Worm (Caenorhabditis elegans): ENCODE data around the gene nhr-72.

Gene nhr-72

DNA sequence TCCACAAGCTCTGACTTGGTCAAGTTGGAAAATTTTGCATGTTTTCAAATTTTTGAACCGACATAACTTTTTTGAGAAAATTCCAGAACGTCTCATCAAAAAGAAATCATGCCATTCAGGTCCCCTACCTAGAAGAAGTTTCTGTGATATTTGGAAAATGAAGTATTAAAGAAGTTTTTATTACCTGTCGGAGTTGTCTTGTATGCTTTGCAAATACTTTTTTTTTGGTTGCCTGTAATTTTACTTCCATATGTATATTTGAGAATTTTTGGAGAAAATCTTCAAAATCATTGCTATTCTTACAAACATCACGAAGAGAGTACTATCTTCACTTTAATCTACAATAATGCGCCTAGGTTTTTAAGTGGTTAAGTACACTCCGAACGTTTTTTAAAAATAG is at the start of gene nhr-72:
TSS of gene nhr-72 (minus strand) at position 101 of the 400 bp plus-strand sequence.
- TF ChIP-seq nhr-77 (tag; optimal IDR thresholded peaks at IDR 0.05) (no peak), ztf-4 (tag; optimal IDR thresholded peaks at IDR 0.05) (no peak), unc-55 (GFP tag; optimal IDR thresholded peaks at IDR 0.05) (no peak), zag-1 (tag; optimal IDR thresholded peaks at IDR 0.05) (no peak), ztf-11 (tag; optimal IDR thresholded peaks at IDR 0.05) (no peak), F13H6.1 (tag; optimal IDR thresholded peaks at IDR 0.05) (no peak), blmp-1 (tag; optimal IDR thresholded peaks at IDR 0.05; ENCODE audit: insufficient read depth) (no peak), nhr-237 (tag; optimal IDR thresholded peaks at IDR 0.05) (no peak), lsy-2 (tag; optimal IDR thresholded peaks at IDR 0.05) (no peak), nhr-11 (tag; optimal IDR thresholded peaks at IDR 0.05) (no peak), sma-3 (GFP tag; optimal IDR thresholded peaks at IDR 0.05) (no peak), skn-1 (tag; optimal IDR thresholded peaks at IDR 0.05) (no peak), lin-13 (GFP tag; optimal IDR thresholded peaks at IDR 0.05) (no peak), nhr-21 (tag; optimal IDR thresholded peaks at IDR 0.05) (no peak), ztf-1 (GFP tag; conservative IDR thresholded peaks at IDR 0.05) (no peak)

DNA sequence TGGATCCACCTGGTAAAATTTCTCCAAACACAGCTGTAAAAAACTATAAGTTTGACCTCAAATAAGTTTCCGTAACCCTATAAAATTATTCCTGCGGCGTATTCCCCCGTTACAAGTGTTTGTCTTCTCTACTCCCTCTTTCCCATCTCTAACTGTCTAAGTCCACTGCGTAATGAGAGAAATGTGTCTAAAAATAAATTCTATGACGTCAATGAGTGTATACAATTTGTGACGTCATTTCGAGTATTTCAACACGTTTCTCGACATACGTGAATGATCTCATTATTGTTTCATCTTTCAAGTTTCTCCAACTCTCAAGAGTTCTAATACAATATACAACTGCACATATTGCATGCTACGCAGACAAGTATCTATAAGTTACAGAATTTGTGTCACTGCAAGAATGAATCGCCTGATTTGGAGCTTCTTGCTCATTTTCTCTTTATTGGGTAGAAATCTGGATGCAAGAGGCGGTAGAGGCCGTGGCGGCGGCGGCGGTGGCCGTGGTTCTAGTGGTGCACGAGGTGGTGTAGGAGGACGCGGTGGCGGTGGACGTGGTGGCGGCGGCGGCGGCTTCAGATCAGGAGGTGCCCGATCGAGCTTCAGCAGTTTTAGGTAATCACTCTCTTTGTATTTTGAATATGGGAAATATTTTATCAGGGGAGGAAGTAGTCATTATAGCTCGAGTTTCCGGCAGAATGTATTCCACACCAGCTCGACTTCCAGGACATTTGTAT is 47.4 kb upstream of the nhr-72 start, which contains the start of gene F53C3.6:
TSS of gene F53C3.6 (plus strand) at position 385 of the 737 bp plus-strand sequence.
- TF ChIP-seq nhr-12 (tag; optimal IDR thresholded peaks at IDR 0.05) (no peak), R02D3.7 (tag; optimal IDR thresholded peaks at IDR 0.05) (no peak), blmp-1 (tag; optimal IDR thresholded peaks at IDR 0.05; ENCODE audit: insufficient read depth) (no peak), nhr-10 (tag; optimal IDR thresholded peaks at IDR 0.05) (no peak), ztf-1 (GFP tag; conservative IDR thresholded peaks at IDR 0.05) (no peak), lin-13 (GFP tag; optimal IDR thresholded peaks at IDR 0.05) (peak; percentile 69), mab-5 (tag; optimal IDR thresholded peaks at IDR 0.05) (no peak), nhr-77 (tag; optimal IDR thresholded peaks at IDR 0.05) (no peak), zag-1 (tag; optimal IDR thresholded peaks at IDR 0.05) (peak; percentile 65), sem-4 (tag; optimal IDR thresholded peaks at IDR 0.05) (peak; percentile 65), unc-62 (GFP tag; optimal IDR thresholded peaks at IDR 0.05) (no peak), nhr-21 (tag; optimal IDR thresholded peaks at IDR 0.05) (peak; percentile 22), mbf-1 (tag; optimal IDR thresholded peaks at IDR 0.05) (no peak), nhr-25 (tag; optimal IDR thresholded peaks at IDR 0.05) (no peak), snpc-4 (tag; optimal IDR thresholded peaks at IDR 0.05) (no peak), skn-1 (tag; optimal IDR thresholded peaks at IDR 0.05) (no peak), ama-1 (optimal IDR thresholded peaks at IDR 0.05) (no peak), sma-9 (GFP tag; optimal IDR thresholded peaks at IDR 0.05) (peak; percentile 98), sma-9 (tag; optimal IDR thresholded peaks at IDR 0.05) (no peak), ztf-11 (tag; optimal IDR thresholded peaks at IDR 0.05) (no peak), gmeb-1 (tag; optimal IDR thresholded peaks at IDR 0.05) (no peak), C34F6.9 (tag; optimal IDR thresholded peaks at IDR 0.05) (peak; percentile 91), nhr-11 (tag; optimal IDR thresholded peaks at IDR 0.05) (no peak), elt-3 (tag; optimal IDR thresholded peaks at IDR 0.05) (no peak), alr-1 (tag; optimal IDR thresholded peaks at IDR 0.05) (no peak), aly-2 (tag; optimal IDR thresholded peaks at IDR 0.05) (no peak), peb-1 (tag; optimal IDR thresholded peaks at IDR 0.05) (no peak), nhr-237 (tag; optimal IDR thresholded peaks at IDR 0.05) (no peak), lin-39 (tag; optimal IDR thresholded peaks at IDR 0.05) (no peak), unc-55 (GFP tag; optimal IDR thresholded peaks at IDR 0.05) (peak; percentile 92), mdl-1 (tag; optimal IDR thresholded peaks at IDR 0.05) (peak in 1 of 2 experiments; percentile 36), ZK546.5 (tag; optimal IDR thresholded peaks at IDR 0.05) (no peak), crh-2 (tag; optimal IDR thresholded peaks at IDR 0.05) (peak; percentile 91), ztf-4 (tag; optimal IDR thresholded peaks at IDR 0.05) (peak; percentile 23), nhr-23 (tag; optimal IDR thresholded peaks at IDR 0.05) (no peak), egl-27 (tag; optimal IDR thresholded peaks at IDR 0.05) (peak; percentile 64), lsy-2 (tag; optimal IDR thresholded peaks at IDR 0.05) (peak; percentile 11 to 78), ceh-16 (tag; optimal IDR thresholded peaks at IDR 0.05) (no peak), ceh-82 (tag; optimal IDR thresholded peaks at IDR 0.05) (no peak), F13H6.1 (tag; optimal IDR thresholded peaks at IDR 0.05) (peak; percentile 81), nhr-6 (tag; optimal IDR thresholded peaks at IDR 0.05) (peak; percentile 33), sma-3 (GFP tag; optimal IDR thresholded peaks at IDR 0.05) (peak; percentile 13), Y55F3AM.14 (GFP tag; optimal IDR thresholded peaks at IDR 0.05) (no peak), unc-39 (tag; optimal IDR thresholded peaks at IDR 0.05) (no peak), fos-1 (tag; optimal IDR thresholded peaks at IDR 0.05) (peak; percentile 27), lin-11 (tag; optimal IDR thresholded peaks at IDR 0.05) (no peak), elt-1 (tag; optimal IDR thresholded peaks at IDR 0.05) (no peak), nhr-129 (tag; optimal IDR thresholded peaks at IDR 0.05) (peak; percentile 69), dmd-4 (tag; optimal IDR thresholded peaks at IDR 0.05) (no peak)
